Fruit fly (Drosophila melanogaster): Measurements from ENCODE around the gene Dnaaf5.
A peak's percentile ranks its signal among the peaks of the same experiment; 100 is the strongest.

Gene Dnaaf5

dm6 chr3R:14373192-14373827 is 11.7 kb upstream of the Dnaaf5 start (continued):
- TF ChIP-seq CG7357 (GFP tag; IDR thresholded peaks at IDR 0.05) (peak; percentile 86), CG4404 (GFP tag; IDR thresholded peaks at IDR 0.05) (peak; percentile 43), CG7556 (GFP tag; optimal IDR thresholded peaks at IDR 0.05) (peak; percentile 93), CrebB (tag; optimal IDR thresholded peaks at IDR 0.05) (peak; percentile 88), CG4854 (GFP tag; optimal IDR thresholded peaks at IDR 0.05) (peak; percentile 77), CG14014 (GFP tag; IDR thresholded peaks at IDR 0.05) (peak; percentile 96), Dip3 (GFP tag; optimal IDR thresholded peaks at IDR 0.05) (peak; percentile 90), insv (GFP tag; optimal IDR thresholded peaks at IDR 0.05) (peak in 1 of 2 experiments; percentile 71), fru (optimal IDR thresholded peaks at IDR 0.05) (no peak), Awh (GFP tag; IDR thresholded peaks at IDR 0.05) (peak; percentile 76), CG14710 (tag; optimal IDR thresholded peaks at IDR 0.05) (peak; percentile 76), z (GFP tag; IDR thresholded peaks at IDR 0.05) (peak; percentile 58), GATAe (GFP tag; conservative IDR thresholded peaks at IDR 0.05) (peak; percentile 83), Lpt (GFP tag; optimal IDR thresholded peaks at IDR 0.05) (no peak), gt (GFP tag; IDR thresholded peaks at IDR 0.05) (peak; percentile 48; the same call in 1 of the 2 replicates), tio (GFP tag; optimal IDR thresholded peaks at IDR 0.05) (peak; percentile 96), Bteb2 (GFP tag; optimal IDR thresholded peaks at IDR 0.05) (peak; percentile 93), CG10147 (GFP tag; optimal IDR thresholded peaks at IDR 0.05) (peak; percentile 54), toy (GFP tag; IDR thresholded peaks at IDR 0.05) (0 out of 2 replicates have a peak, but pooled peaks have one; percentile 36), Hey (tag; optimal IDR thresholded peaks at IDR 0.05) (peak; percentile 64), zfh1 (GFP tag; IDR thresholded peaks at IDR 0.05) (peak; percentile 88), CG9932 (GFP tag; IDR thresholded peaks at IDR 0.05) (peak; percentile 90), E2f1 (GFP tag; IDR thresholded peaks at IDR 0.05) (peak; percentile 77), her (GFP tag; optimal IDR thresholded peaks at IDR 0.05) (peak; percentile 91), ham (GFP tag; IDR thresholded peaks at IDR 0.05) (peak; percentile 69), usp (GFP tag; optimal IDR thresholded peaks at IDR 0.05) (no peak), vvl (GFP tag; IDR thresholded peaks at IDR 0.05) (peak; percentile 95), wek (GFP tag; optimal IDR thresholded peaks at IDR 0.05) (peak; percentile 78), cad (GFP tag; optimal IDR thresholded peaks at IDR 0.05) (peak; percentile 83), CG17385 (GFP tag; optimal IDR thresholded peaks at IDR 0.05) (peak; percentile 91), MBD-R2 (GFP tag; IDR thresholded peaks at IDR 0.05) (peak; percentile 63), B-H1 (GFP tag; IDR thresholded peaks at IDR 0.05) (peak; percentile 88), lbe (GFP tag; optimal IDR thresholded peaks at IDR 0.05) (no peak), crol (GFP tag; IDR thresholded peaks at IDR 0.05) (peak; percentile 91), CG18011 (GFP tag; optimal IDR thresholded peaks at IDR 0.05) (peak; percentile 82), Abd-B (GFP tag; optimal IDR thresholded peaks at IDR 0.05) (peak; percentile 96), zen2 (GFP tag; IDR thresholded peaks at IDR 0.05; ENCODE audit: partially characterized antibody) (no peak), CG17186 (GFP tag; optimal IDR thresholded peaks at IDR 0.05) (peak; percentile 65), Sox100B (GFP tag; optimal IDR thresholded peaks at IDR 0.05) (peak; percentile 81), CG10209 (GFP tag; optimal IDR thresholded peaks at IDR 0.05) (peak; percentile 95), Jarid2 (GFP tag; optimal IDR thresholded peaks at IDR 0.05) (peak; percentile 29), org-1 (GFP tag; optimal IDR thresholded peaks at IDR 0.05) (peak; percentile 92), CG17829 (tag; optimal IDR thresholded peaks at IDR 0.05) (peak; percentile 73), cato (GFP tag; optimal IDR thresholded peaks at IDR 0.05; ENCODE audit: borderline replicate concordance) (peak; percentile 94), CG11560 (tag; IDR thresholded peaks at IDR 0.05) (peak; percentile 87), fu2 (GFP tag; optimal IDR thresholded peaks at IDR 0.05) (peak; percentile 93), lab (GFP tag; optimal IDR thresholded peaks at IDR 0.05) (peak; percentile 88), CG30020 (tag; optimal IDR thresholded peaks at IDR 0.05) (peak; percentile 57), CG4328 (GFP tag; optimal IDR thresholded peaks at IDR 0.05) (peak; percentile 33), Hmx (GFP tag; optimal IDR thresholded peaks at IDR 0.05) (peak; percentile 69), pum (GFP tag; optimal IDR thresholded peaks at IDR 0.05) (peak; percentile 95)
